Worm (Caenorhabditis elegans) whole organism, L2 larva: ENCODE results near the gene oac-32.

Source experiments
- F13H6.1 ChIP-seq: sonication (generic microtip); optimal IDR thresholded peaks from 2 replicates; lab custom pipeline; 2016; ENCODE audit warnings: missing genetic modification characterization, missing compliant biosample characterization
- ama-1 ChIP-seq: fragments of 150-350 bp; optimal IDR thresholded peaks from 2 replicates; lab custom pipeline; 2018; ENCODE audit warnings: inconsistent platforms
- egl-27 ChIP-seq: sonication (generic microtip); optimal IDR thresholded peaks from 3 replicates; lab custom pipeline; 2017; ENCODE audit warnings: missing biosample characterization, missing genetic modification reagents, missing genetic modification characterization
- lin-39 ChIP-seq: fragments of 150-350 bp; optimal IDR thresholded peaks from 2 replicates; lab custom pipeline; 2014; ENCODE audit warnings: missing biosample characterization, missing genetic modification reagents, missing genetic modification characterization
- lsy-2 ChIP-seq, 2 experiments: fragments of 150-350 bp in 1 of 2; sonication (generic microtip) in 1 of 2; optimal IDR thresholded peaks; 2 replicates each; lab custom pipeline; 2014 to 2017; ENCODE audit warnings: missing biosample characterization in 2 of 2, missing genetic modification characterization in 2 of 2
- nhr-11 ChIP-seq: fragments of 150-350 bp; optimal IDR thresholded peaks from 2 replicates; lab custom pipeline; 2014; ENCODE audit warnings: missing biosample characterization, missing genetic modification characterization
- nhr-12 ChIP-seq: fragments of 150-350 bp; optimal IDR thresholded peaks from 2 replicates; lab custom pipeline; 2014; ENCODE audit warnings: missing biosample characterization, missing genetic modification characterization
- nhr-25 ChIP-seq: fragments of 150-350 bp; sonication (generic microtip); optimal IDR thresholded peaks from 3 replicates; lab custom pipeline; 2014; ENCODE audit warnings: missing biosample characterization, missing genetic modification characterization
- skn-1 ChIP-seq: sonication (generic microtip); optimal IDR thresholded peaks from 2 replicates; lab custom pipeline; 2017; ENCODE audit warnings: missing biosample characterization, missing genetic modification characterization
- unc-55 ChIP-seq: fragments of 150-350 bp; sonication (generic microtip); optimal IDR thresholded peaks from 3 replicates; lab custom pipeline; 2014; ENCODE audit warnings: missing biosample characterization, missing genetic modification reagents, missing genetic modification characterization
- ztf-11 ChIP-seq: sonication (generic microtip); optimal IDR thresholded peaks from 2 replicates; lab custom pipeline; 2017; ENCODE audit warnings: missing biosample characterization, missing genetic modification characterization

DNA sequence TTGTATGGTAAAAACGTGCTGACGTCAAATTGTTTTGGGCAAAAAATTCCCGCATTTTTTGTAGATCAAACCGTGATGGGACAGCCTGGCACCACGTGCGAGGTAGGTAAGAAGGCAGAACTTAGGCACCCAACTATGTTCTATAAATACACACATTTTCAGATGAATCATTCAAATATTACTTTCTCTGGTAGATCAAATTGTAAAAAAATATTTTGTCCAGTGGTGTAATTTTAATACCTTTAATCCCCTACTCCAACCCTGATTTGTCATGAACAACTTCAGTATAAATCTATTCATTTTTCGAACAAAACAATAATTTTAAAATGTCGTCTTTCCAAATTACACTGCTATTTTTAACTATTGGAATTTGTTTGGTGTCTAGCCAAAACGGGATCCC, 51.1 kb downstream of the oac-32 start, which contains the start of gene spig-7:
- no peak for TF ChIP-seq lin-39 (tag; lab: Kevin White, UChicago)
- no peak for TF ChIP-seq F13H6.1 (tag; lab: Kevin White, UChicago)
- no peak for TF ChIP-seq nhr-11 (tag; lab: Kevin White, UChicago)
- no peak for TF ChIP-seq ztf-11 (tag; lab: Kevin White, UChicago)
- no peak for TF ChIP-seq nhr-12 (tag; lab: Kevin White, UChicago)
- TF ChIP-seq egl-27 (tag; lab: Kevin White, UChicago), result no peak
- TF ChIP-seq ama-1 (lab: Kevin White, UChicago), result no peak
- TF ChIP-seq nhr-25 (tag; lab: Kevin White, UChicago), result no peak
- TF ChIP-seq unc-55 (GFP tag; lab: Kevin White, UChicago), result no peak
- TF ChIP-seq lsy-2 (tag; optimal IDR thresholded peaks at IDR 0.05; lab: Kevin White, UChicago), result no peak
- TF ChIP-seq skn-1 (tag; lab: Kevin White, UChicago), result no peak
